Worm (Caenorhabditis elegans) whole organism, dauer: ENCODE measurements around the gene T22F3.8.
"Not testable (repeated sequence)": the region's sequence is repeated elsewhere in the genome, so short reads cannot be mapped to it uniquely, and the experiment has no call there.

Source experiments
- unc-62 ChIP-seq: sonication (generic microtip); optimal IDR thresholded peaks from 2 replicates; lab custom pipeline; 2017; ENCODE audit warnings: missing biosample characterization, missing genetic modification reagents, missing genetic modification characterization

The T22F3.8 gene

ce11 chrV:3578813-3579212 lies 26.4 kb downstream of the T22F3.8 start, which contains the start of gene pygl-1:
pygl-1 (plus strand) TSS chrV:3579023.
- TF ChIP-seq unc-62 (GFP tag; lab: Kevin White, UChicago) = no peak

ce11 chrV:3575759-3576158 lies 29.5 kb downstream of the T22F3.8 start, which contains the start of gene grl-27:
grl-27 (minus strand) TSS chrV:3575859.
- TF ChIP-seq unc-62 (GFP tag; lab: Kevin White, UChicago) = no peak

- not testable (repeated sequence) for TF ChIP-seq unc-62 (GFP tag; lab: Kevin White, UChicago)
Observed at ce11 chrV:3572408-3572807, 32.8 kb downstream of the T22F3.8 start, which contains the start of gene F40C5.1. F40C5.1 (plus strand) TSS chrV:3572708.

ce11 chrV:3570695-3571094 lies 34.5 kb downstream of the T22F3.8 start, which contains the start of gene F40C5.2:
F40C5.2 (plus strand) TSS chrV:3570995.
- not testable (repeated sequence) for TF ChIP-seq unc-62 (GFP tag; lab: Kevin White, UChicago)

- not testable (repeated sequence) for TF ChIP-seq unc-62 (GFP tag; lab: Kevin White, UChicago)
Observed at ce11 chrV:3564335-3564734, 40.9 kb downstream of the T22F3.8 start, which contains the start of gene T24A6.17. T24A6.17 (minus strand) TSS chrV:3564435.

- TF ChIP-seq unc-62 (GFP tag; lab: Kevin White, UChicago) = not testable (repeated sequence)
Observed at ce11 chrV:3562824-3563223, 42.4 kb downstream of the T22F3.8 start, which contains the start of gene T24A6.16. T24A6.16 (minus strand) TSS chrV:3562924.

ce11 chrV:3558744-3559143 lies 46.5 kb downstream of the T22F3.8 start, which contains the start of gene T24A6.1:
T24A6.1 (plus strand) TSS chrV:3559044.
- not testable (repeated sequence) for TF ChIP-seq unc-62 (GFP tag; lab: Kevin White, UChicago)

ce11 chrV:3557422-3557821 lies 47.8 kb downstream of the T22F3.8 start, which contains the start of gene grl-31:
grl-31 (minus strand) TSS chrV:3557778.
- no peak for TF ChIP-seq unc-62 (GFP tag; lab: Kevin White, UChicago)

- TF ChIP-seq unc-62 (GFP tag; lab: Kevin White, UChicago) = no peak
Observed at ce11 chrV:3555986-3556385, 49.2 kb downstream of the T22F3.8 start, which contains the start of gene grl-30. grl-30 (plus strand) TSS chrV:3556286.

ce11 chrV:3554869-3555268 lies 50.4 kb downstream of the T22F3.8 start, which contains the start of gene grl-29:
grl-29 (minus strand) TSS chrV:3555236.
- no peak for TF ChIP-seq unc-62 (GFP tag; lab: Kevin White, UChicago)

ce11 chrV:3552740-3553469 lies 52.3 kb downstream of the T22F3.8 start, which contains the start of gene T24A6.20:
T24A6.20 (plus strand) TSS chrV:3553134.
- TF ChIP-seq unc-62 (GFP tag; lab: Kevin White, UChicago) = no peak
